Fruit fly (Drosophila melanogaster) whole organism, adult: ENCODE results near the gene CG34334.

ENCODE experiments used
- bab1 ChIP-seq: fragments of 200-800 bp; sonication (Bioruptor generic); optimal IDR thresholded peaks from 3 replicates; lab custom pipeline; 2019; ENCODE audit warnings: missing biosample characterization, mild to moderate bottlenecking, missing genetic modification characterization, moderate library complexity
- ovo ChIP-seq: fragments of 200-800 bp; sonication (Bioruptor generic); optimal IDR thresholded peaks from 2 replicates; lab custom pipeline; 2016; ENCODE audit warnings: missing biosample characterization, missing genetic modification characterization
- toe ChIP-seq: fragments of 200-800 bp; sonication (Bioruptor generic); optimal IDR thresholded peaks from 2 replicates; lab custom pipeline; 2016; ENCODE audit warnings: missing biosample characterization, missing genetic modification characterization

DNA sequence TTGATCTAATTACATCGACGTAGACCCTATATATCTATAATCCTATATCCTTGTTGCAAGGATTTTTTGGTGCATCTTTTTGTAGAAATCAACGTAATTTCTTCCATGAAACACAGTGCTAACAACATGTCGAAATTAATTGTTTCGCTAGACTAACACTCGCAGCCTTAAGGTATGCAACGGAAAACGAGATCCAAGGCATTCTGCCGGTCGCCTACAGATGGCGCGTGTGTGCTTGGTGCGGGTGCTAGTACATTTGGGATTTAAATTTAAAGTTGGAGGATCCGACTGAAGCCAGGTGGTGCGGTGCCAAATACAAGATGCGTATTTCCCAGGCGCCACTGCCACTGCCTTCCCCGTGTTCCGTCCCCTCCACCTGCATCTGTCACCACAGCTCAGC is 47.9 kb upstream of the CG34334 start:
- TF ChIP-seq ovo (GFP tag; lab: Kevin White, UChicago) (no peak), toe (GFP tag; lab: Kevin White, UChicago) (no peak), bab1 (GFP tag; lab: Kevin White, UChicago) (peak; percentile 21)
